Worm (Caenorhabditis elegans) whole organism, mixed stage, embryonic: ENCODE measurements around the gene clec-265.

ENCODE experiments used
- bed-3 ChIP-seq: fragments of 200-800 bp; sonication (Bioruptor generic); optimal IDR thresholded peaks from 3 replicates; lab custom pipeline; 2018; ENCODE audit warnings: mild to moderate bottlenecking, missing genetic modification characterization, moderate library complexity, missing compliant biosample characterization
- drap-1 ChIP-seq: fragments of 200-800 bp; sonication (Bioruptor generic); optimal IDR thresholded peaks from 3 replicates; lab custom pipeline; 2018; ENCODE audit warnings: mild to moderate bottlenecking, missing genetic modification characterization, missing compliant biosample characterization
- elt-3 ChIP-seq: fragments of 150-350 bp; optimal IDR thresholded peaks from 2 replicates; lab custom pipeline; 2014; ENCODE audit warnings: missing biosample characterization, missing genetic modification characterization
- ham-2 ChIP-seq: fragments of 200-800 bp; sonication (Bioruptor generic); optimal IDR thresholded peaks from 2 replicates; lab custom pipeline; 2018; ENCODE audit warnings: mild to moderate bottlenecking, missing genetic modification characterization, missing compliant biosample characterization
- lin-32 ChIP-seq: fragments of 200-800 bp; sonication (Bioruptor generic); optimal IDR thresholded peaks from 2 replicates; lab custom pipeline; 2018; ENCODE audit warnings: mild to moderate bottlenecking, missing genetic modification characterization, missing compliant biosample characterization
- mls-2 ChIP-seq: sonication (generic microtip); optimal IDR thresholded peaks from 2 replicates; lab custom pipeline; 2016; ENCODE audit warnings: mild to moderate bottlenecking, missing genetic modification characterization, moderate library complexity, missing compliant biosample characterization
- nhr-2 ChIP-seq: fragments of 150-350 bp; optimal IDR thresholded peaks from 2 replicates; lab custom pipeline; 2014; ENCODE audit warnings: missing biosample characterization, missing genetic modification characterization
- nhr-76 ChIP-seq: sonication (generic microtip); optimal IDR thresholded peaks from 2 replicates; lab custom pipeline; 2017; ENCODE audit warnings: missing biosample characterization, missing genetic modification characterization
- pha-4 ChIP-seq: fragments of 150-350 bp; optimal IDR thresholded peaks from 2 replicates; lab custom pipeline; 2018; ENCODE audit warnings: missing biosample characterization, missing genetic modification reagents, missing genetic modification characterization
- snpc-4 ChIP-seq: fragments of 150-350 bp; optimal IDR thresholded peaks from 2 replicates; lab custom pipeline; 2014; ENCODE audit warnings: missing biosample characterization, missing genetic modification characterization
- unc-62 ChIP-seq: fragments of 150-350 bp; optimal IDR thresholded peaks from 2 replicates; lab custom pipeline; 2014; ENCODE audit warnings: missing biosample characterization, missing genetic modification reagents, missing genetic modification characterization
- ztf-11 ChIP-seq: fragments of 150-350 bp; optimal IDR thresholded peaks from 2 replicates; lab custom pipeline; 2014; ENCODE audit warnings: missing biosample characterization, missing genetic modification characterization

- TF ChIP-seq elt-3 (tag; lab: Kevin White, UChicago) (no peak), unc-62 (GFP tag; lab: Kevin White, UChicago) (no peak), ztf-11 (no peak), nhr-76 (no peak), pha-4 (tag; lab: Kevin White, UChicago) (no peak), drap-1 (GFP tag; lab: Kevin White, UChicago) (no peak), bed-3 (GFP tag; lab: Kevin White, UChicago) (no peak), nhr-2 (tag; lab: Kevin White, UChicago) (no peak), ham-2 (GFP tag; lab: Kevin White, UChicago) (no peak), mls-2 (tag; lab: Kevin White, UChicago) (no peak), snpc-4 (tag; lab: Kevin White, UChicago) (no peak), lin-32 (GFP tag; lab: Kevin White, UChicago) (no peak)
Observed at ce11 chrX:3031484-3031883, at the start of gene clec-265.
